Worm (Caenorhabditis elegans) whole organism, L3 larva: Measurements from ENCODE around the gene F49E12.7.

Experiments used
- ama-1 ChIP-seq: fragments of 150-350 bp; optimal IDR thresholded peaks from 2 replicates; lab custom pipeline; 2018
- nhr-12 ChIP-seq: fragments of 150-350 bp; optimal IDR thresholded peaks from 2 replicates; lab custom pipeline; 2014; ENCODE audit warnings: missing biosample characterization, missing genetic modification characterization
- nhr-76 ChIP-seq: fragments of 150-350 bp; sonication (generic microtip); optimal IDR thresholded peaks from 5 replicates; lab custom pipeline; 2014; ENCODE audit warnings: missing biosample characterization, missing genetic modification characterization
- pha-4 ChIP-seq: fragments of 150-350 bp; optimal IDR thresholded peaks from 2 replicates; lab custom pipeline; 2014; ENCODE audit warnings: missing biosample characterization, missing genetic modification reagents, missing genetic modification characterization
- skn-1 ChIP-seq: fragments of 150-350 bp; optimal IDR thresholded peaks from 2 replicates; lab custom pipeline; 2014; ENCODE audit warnings: missing biosample characterization, missing genetic modification characterization

DNA sequence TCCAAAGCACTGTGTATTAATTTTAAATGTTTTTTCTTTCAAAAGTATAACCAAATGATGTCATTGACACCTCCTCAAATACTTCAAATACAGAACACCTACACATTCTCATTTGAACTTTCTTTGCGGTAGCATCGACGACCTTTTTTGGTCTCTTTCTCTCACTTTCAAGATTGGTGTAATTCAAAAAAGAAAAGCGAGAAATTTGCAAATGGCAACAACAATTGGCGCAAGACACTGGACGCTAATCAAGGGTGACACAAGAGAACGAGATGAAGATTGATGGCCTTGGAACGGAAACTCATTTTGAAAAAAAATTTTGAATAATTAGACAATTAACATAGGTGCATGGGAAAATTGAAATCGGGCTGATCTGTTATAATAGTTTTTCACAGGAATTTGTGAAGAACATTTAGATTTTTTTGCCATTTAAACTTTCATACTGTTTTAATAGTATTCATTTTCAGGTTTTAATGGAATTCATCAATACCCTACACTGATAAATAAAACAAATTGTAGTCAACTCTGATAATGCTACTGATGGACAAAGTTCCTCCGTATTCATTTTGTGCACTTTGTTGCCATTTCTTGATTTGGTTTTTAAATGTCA lies 21.2 kb upstream of the F49E12.7 start, which contains the start of gene fdgt-2:
- TF ChIP-seq ama-1 (lab: Kevin White, UChicago) (no peak), nhr-12 (tag; lab: Kevin White, UChicago) (no peak), skn-1 (no peak), pha-4 (tag; lab: Kevin White, UChicago) (no peak), nhr-76 (tag; lab: Kevin White, UChicago) (no peak)
